Worm (Caenorhabditis elegans) whole organism, early embryonic: Measurements from ENCODE around the gene fbxa-2.

Source experiments
- B0310.2 ChIP-seq: sonication (generic microtip); optimal IDR thresholded peaks from 2 replicates; lab custom pipeline; 2016; ENCODE audit warnings: mild to moderate bottlenecking, missing genetic modification characterization, missing compliant biosample characterization
- F13C5.2 ChIP-seq: sonication (generic microtip); optimal IDR thresholded peaks from 2 replicates; lab custom pipeline; 2017; ENCODE audit warnings: mild to moderate bottlenecking, missing genetic modification characterization, inconsistent platforms, missing compliant biosample characterization
- aly-1 ChIP-seq: sonication (generic microtip); optimal IDR thresholded peaks from 2 replicates; lab custom pipeline; 2016; ENCODE audit warnings: missing genetic modification characterization, missing compliant biosample characterization
- ama-1 ChIP-seq: fragments of 150-350 bp; optimal IDR thresholded peaks from 2 replicates; lab custom pipeline; 2014
- ceh-13 ChIP-seq: fragments of 200-800 bp; sonication (Bioruptor generic); optimal IDR thresholded peaks from 2 replicates; lab custom pipeline; 2018; ENCODE audit warnings: mild to moderate bottlenecking, missing genetic modification characterization, missing compliant biosample characterization
- ceh-36 ChIP-seq: sonication (generic microtip); optimal IDR thresholded peaks from 2 replicates; lab custom pipeline; 2016; ENCODE audit warnings: missing genetic modification characterization, inconsistent platforms, missing compliant biosample characterization
- ets-7 ChIP-seq: sonication (generic microtip); optimal IDR thresholded peaks from 2 replicates; lab custom pipeline; 2016; ENCODE audit warnings: missing genotype, missing genetic modification characterization, missing compliant biosample characterization
- flt-1 ChIP-seq: fragments of 200-800 bp; sonication (Bioruptor generic); IDR thresholded peaks from 2 replicates; pipeline ENCODE4 v1.3.6; 2022; ENCODE audit warnings: missing genetic modification characterization, missing compliant biosample characterization
- hmbx-1 ChIP-seq: sonication (generic microtip); optimal IDR thresholded peaks from 2 replicates; lab custom pipeline; 2016; ENCODE audit warnings: mild to moderate bottlenecking, missing genetic modification characterization, missing compliant biosample characterization
- hmg-4 ChIP-seq: fragments of 200-800 bp; sonication (Bioruptor generic); optimal IDR thresholded peaks from 2 replicates; lab custom pipeline; 2018; ENCODE audit warnings: mild to moderate bottlenecking, missing genetic modification characterization, missing compliant biosample characterization
- hnd-1 ChIP-seq: sonication (generic microtip); optimal IDR thresholded peaks from 2 replicates; lab custom pipeline; 2016; ENCODE audit warnings: missing genetic modification characterization, missing compliant biosample characterization
- pes-1 ChIP-seq: fragments of 200-800 bp; sonication (Bioruptor generic); IDR thresholded peaks from 2 replicates; pipeline ENCODE4 v1.3.6; 2022; ENCODE audit warnings: missing genetic modification reagents, missing genetic modification characterization, missing compliant biosample characterization
- scrt-1 ChIP-seq: fragments of 200-800 bp; sonication (Bioruptor generic); IDR thresholded peaks from 2 replicates; pipeline ENCODE4 v1.3.6; 2022; ENCODE audit warnings: missing genetic modification characterization, missing compliant biosample characterization
- sea-1 ChIP-seq: fragments of 200-800 bp; sonication (Bioruptor generic); conservative IDR thresholded peaks from 2 replicates; pipeline ENCODE4 v1.3.6; 2022; ENCODE audit warnings: missing genetic modification characterization, missing compliant biosample characterization
- tbx-11 ChIP-seq: fragments of 200-800 bp; sonication (Bioruptor generic); IDR thresholded peaks from 2 replicates; pipeline ENCODE4 v1.3.6; 2022; ENCODE audit warnings: missing genetic modification characterization, missing compliant biosample characterization
- tbx-37 ChIP-seq: fragments of 200-800 bp; sonication (Bioruptor generic); conservative IDR thresholded peaks from 2 replicates; pipeline ENCODE4 v1.3.6; 2022; ENCODE audit warnings: missing genetic modification reagents, missing genetic modification characterization, missing compliant biosample characterization
- tra-4 ChIP-seq: sonication (generic microtip); optimal IDR thresholded peaks from 2 replicates; lab custom pipeline; 2017; ENCODE audit warnings: missing genetic modification characterization, missing compliant biosample characterization

fbxa-2 gene

DNA sequence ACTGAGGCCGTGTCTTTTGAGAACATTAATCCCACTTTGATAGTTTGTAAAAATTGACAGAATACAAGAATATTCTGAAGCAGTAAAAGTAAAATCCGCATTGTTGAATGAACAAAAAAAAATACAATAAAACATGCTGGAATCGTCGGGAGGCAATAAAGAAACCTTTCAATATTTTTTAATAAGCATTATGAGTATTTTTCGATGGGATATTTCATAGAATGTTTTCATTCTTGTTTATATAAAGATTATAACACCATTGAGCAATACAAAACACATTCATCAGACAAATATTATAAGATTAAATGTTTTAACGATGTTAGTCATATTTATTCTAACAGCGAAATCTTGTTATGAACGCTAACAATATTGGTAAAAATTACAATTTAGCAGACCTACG lies 15.8 kb downstream of the fbxa-2 start, which contains the start of gene gcy-20:
TSS of gene gcy-20 (minus strand) at position 101 of the 400 bp plus-strand sequence.
- no peak for TF ChIP-seq tra-4 (tag; lab: Kevin White, UChicago)
- TF ChIP-seq ceh-36 (tag; lab: Kevin White, UChicago) = no peak
- TF ChIP-seq sea-1 (GFP tag; lab: Robert Waterston, UW) = no peak

DNA sequence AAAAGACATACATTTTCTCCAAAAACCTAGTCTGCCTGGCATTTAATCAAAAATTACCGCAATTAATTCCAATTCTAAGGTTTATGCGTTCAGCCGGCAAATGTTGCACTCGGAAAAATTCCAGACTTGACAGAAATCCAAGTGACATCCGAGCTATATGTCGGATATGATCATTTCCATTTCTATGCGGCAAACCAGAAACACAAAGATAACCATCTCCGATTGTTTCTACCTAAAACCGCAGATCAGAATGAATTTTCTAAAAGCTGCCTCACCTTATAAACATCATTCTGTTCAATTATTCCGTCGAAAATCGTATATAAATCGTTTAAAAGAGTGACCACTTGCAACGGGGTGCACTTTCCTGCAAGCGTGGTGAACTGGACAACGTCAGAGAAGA lies 20.4 kb downstream of the fbxa-2 start:
- no peak for TF ChIP-seq aly-1 (tag; lab: Kevin White, UChicago)

DNA sequence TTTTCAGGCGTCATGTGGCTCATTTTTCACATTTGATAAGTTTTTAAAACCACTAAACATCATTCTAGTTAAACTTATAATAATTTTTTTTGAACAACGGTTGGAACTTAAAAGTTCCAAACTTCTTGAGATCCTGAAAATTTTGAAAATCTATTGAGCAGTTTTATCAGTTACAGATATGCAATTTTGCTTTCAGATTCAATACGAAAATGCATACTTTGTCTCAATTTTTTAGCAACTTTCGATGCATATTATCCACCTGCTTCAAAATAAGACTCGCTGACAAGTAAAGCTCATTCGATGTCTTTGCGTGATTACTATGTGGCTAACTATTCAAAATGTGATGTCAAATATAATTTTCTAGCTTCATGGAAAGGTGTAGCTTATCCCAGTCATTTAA lies 22.9 kb downstream of the fbxa-2 start, which contains the start of gene srh-95:
TSS of gene srh-95 (plus strand) at position 301 of the 400 bp plus-strand sequence.
- no peak for TF ChIP-seq tra-4 (tag; lab: Kevin White, UChicago)

- TF ChIP-seq ceh-13 (GFP tag; lab: Kevin White, UChicago) (no peak), ets-7 (tag; lab: Kevin White, UChicago) (no peak), flt-1 (GFP tag; lab: Robert Waterston, UW) (no peak), tbx-11 (GFP tag; lab: Robert Waterston, UW) (no peak), tra-4 (tag; lab: Kevin White, UChicago) (no peak)
These were observed 25.4 kb downstream of the fbxa-2 start, which contains the start of gene srh-104 for ce11 chrV:16244078-16244477. Gene srh-104, minus strand, starts transcription at chrV:16244178.

ce11 chrV:16237223-16237622 lies 32.2 kb downstream of the fbxa-2 start, which contains the start of gene F21H7.5:
Gene F21H7.5, plus strand, starts transcription at chrV:16237523.
- no peak for TF ChIP-seq ceh-13 (GFP tag; lab: Kevin White, UChicago)
- TF ChIP-seq F13C5.2 = no peak
- no peak for TF ChIP-seq hmbx-1 (tag; lab: Kevin White, UChicago)
- TF ChIP-seq B0310.2 (tag; lab: Kevin White, UChicago) = no peak
- TF ChIP-seq ceh-36 (tag; lab: Kevin White, UChicago) = no peak
- TF ChIP-seq tra-4 (tag; lab: Kevin White, UChicago) = no peak
- no peak for TF ChIP-seq hnd-1 (tag; lab: Kevin White, UChicago)
- TF ChIP-seq tbx-37 = no peak
- no peak for TF ChIP-seq scrt-1 (GFP tag; lab: Robert Waterston, UW)
- no peak for TF ChIP-seq ets-7 (tag; lab: Kevin White, UChicago)
- no peak for TF ChIP-seq pes-1 (GFP tag; lab: Robert Waterston, UW)
- no peak for TF ChIP-seq sea-1 (GFP tag; lab: Robert Waterston, UW)

DNA sequence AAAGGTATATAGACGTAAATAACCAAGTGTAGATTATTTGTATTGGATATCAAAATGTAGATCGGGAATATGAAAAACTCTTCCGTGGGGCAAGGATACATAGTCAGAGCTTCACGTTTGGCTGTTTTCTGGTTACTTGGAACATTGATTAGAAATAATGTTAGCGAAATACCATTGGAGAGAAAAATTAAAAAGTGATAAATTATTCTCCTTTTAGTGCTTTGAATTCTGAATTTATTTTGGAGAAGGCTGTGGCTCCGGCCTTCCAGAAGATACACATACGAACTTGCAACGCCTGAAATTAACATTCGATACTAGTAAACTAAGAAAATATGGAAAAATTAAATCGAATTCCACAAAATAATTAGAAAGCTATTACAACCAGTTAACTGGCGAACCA lies 33.8 kb downstream of the fbxa-2 start, which contains the start of gene srh-98:
TSS of gene srh-98 (minus strand) at position 101 of the 400 bp plus-strand sequence.
- TF ChIP-seq ama-1 = no peak
- TF ChIP-seq tbx-11 (GFP tag; lab: Robert Waterston, UW) = no peak
- no peak for TF ChIP-seq ceh-13 (GFP tag; lab: Kevin White, UChicago)
- no peak for TF ChIP-seq scrt-1 (GFP tag; lab: Robert Waterston, UW)
- TF ChIP-seq tbx-37 = no peak
- no peak for TF ChIP-seq ets-7 (tag; lab: Kevin White, UChicago)
- no peak for TF ChIP-seq hmg-4 (GFP tag; lab: Kevin White, UChicago)

DNA sequence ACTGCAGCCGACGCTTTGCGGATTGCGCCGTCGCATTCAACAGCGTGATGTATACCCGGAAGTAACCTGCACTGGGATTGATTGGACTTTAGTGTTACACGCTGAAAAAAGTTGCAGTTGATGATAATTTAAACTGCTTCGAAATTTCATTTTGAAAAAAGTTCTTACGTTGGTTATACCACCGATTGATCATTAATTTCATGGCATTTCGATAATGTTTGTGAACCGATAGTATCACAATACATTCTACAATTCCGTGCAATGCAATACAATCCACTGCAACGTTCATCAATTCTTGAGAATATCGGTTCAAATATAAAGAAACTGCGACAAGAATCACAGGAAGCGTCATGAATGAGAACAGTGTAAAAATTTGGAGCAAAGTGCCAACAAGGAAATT lies 34.3 kb downstream of the fbxa-2 start, which contains the start of gene F21H7.3:
TSS of gene F21H7.3 (minus strand) at position 101 of the 400 bp plus-strand sequence.
- TF ChIP-seq pes-1 (GFP tag; lab: Robert Waterston, UW) (no peak), F13C5.2 (no peak), ceh-13 (GFP tag; lab: Kevin White, UChicago) (no peak)

ce11 chrV:16233624-16234023 lies 35.8 kb downstream of the fbxa-2 start, which contains the start of gene clec-233:
Gene clec-233, plus strand, starts transcription at chrV:16233924.
- TF ChIP-seq hmg-4 (GFP tag; lab: Kevin White, UChicago) (no peak), aly-1 (tag; lab: Kevin White, UChicago) (no peak), sea-1 (GFP tag; lab: Robert Waterston, UW) (no peak), ceh-36 (tag; lab: Kevin White, UChicago) (no peak), ceh-13 (GFP tag; lab: Kevin White, UChicago) (no peak), ama-1 (no peak), pes-1 (GFP tag; lab: Robert Waterston, UW) (no peak), tra-4 (tag; lab: Kevin White, UChicago) (no peak)

DNA sequence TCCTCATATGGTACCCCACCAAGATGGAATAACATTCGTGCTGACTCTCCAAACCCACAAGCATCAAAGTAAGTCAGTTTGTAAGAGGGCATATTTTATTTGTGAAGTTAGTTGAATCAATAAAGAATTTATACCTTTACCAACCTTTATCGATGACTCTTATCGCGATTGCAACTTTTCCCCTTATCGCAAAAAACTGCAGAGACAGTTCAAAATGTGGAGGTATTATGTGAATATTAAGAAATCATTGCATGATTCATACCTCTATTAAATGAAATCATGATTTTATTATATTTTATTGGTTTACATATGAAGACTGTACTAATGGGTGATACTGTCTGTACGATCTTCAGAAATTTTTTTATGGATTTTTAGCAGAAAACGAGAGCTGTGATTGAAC lies 37.3 kb downstream of the fbxa-2 start, which contains the start of gene gst-22:
TSS of gene gst-22 (minus strand) at position 103 of the 400 bp plus-strand sequence.
- TF ChIP-seq ceh-13 (GFP tag; lab: Kevin White, UChicago) = no peak
- TF ChIP-seq hmg-4 (GFP tag; lab: Kevin White, UChicago) = no peak
- TF ChIP-seq ceh-36 (tag; lab: Kevin White, UChicago) = no peak
- no peak for TF ChIP-seq aly-1 (tag; lab: Kevin White, UChicago)
- TF ChIP-seq hmbx-1 (tag; lab: Kevin White, UChicago) = no peak
- TF ChIP-seq B0310.2 (tag; lab: Kevin White, UChicago) = no peak
- no peak for TF ChIP-seq tbx-11 (GFP tag; lab: Robert Waterston, UW)
- no peak for TF ChIP-seq sea-1 (GFP tag; lab: Robert Waterston, UW)
- TF ChIP-seq scrt-1 (GFP tag; lab: Robert Waterston, UW) = no peak
- TF ChIP-seq ama-1 = no peak
- no peak for TF ChIP-seq flt-1 (GFP tag; lab: Robert Waterston, UW)
- no peak for TF ChIP-seq hnd-1 (tag; lab: Kevin White, UChicago)
- no peak for TF ChIP-seq ets-7 (tag; lab: Kevin White, UChicago)
- TF ChIP-seq pes-1 (GFP tag; lab: Robert Waterston, UW) = no peak
- no peak for TF ChIP-seq tbx-37
- no peak for TF ChIP-seq tra-4 (tag; lab: Kevin White, UChicago)
